Worm (Caenorhabditis elegans): ENCODE results near the gene lron-2.

ce11 chrV:9291919-9292318 is 4.6 kb upstream of the lron-2 start, which contains the start of gene ZK682.7:
- TF ChIP-seq xbp-1 (tag; optimal IDR thresholded peaks at IDR 0.05), result no peak
- no peak for TF ChIP-seq snu-23 (GFP tag; optimal IDR thresholded peaks at IDR 0.05)
- TF ChIP-seq nhr-12 (tag; optimal IDR thresholded peaks at IDR 0.05), result no peak
- no peak for TF ChIP-seq lir-3 (tag; optimal IDR thresholded peaks at IDR 0.05; ENCODE audit: poor library complexity)
- TF ChIP-seq lsy-2 (tag; optimal IDR thresholded peaks at IDR 0.05), result no peak
